Worm (Caenorhabditis elegans) whole organism, L1 larva: ENCODE data around the gene ZK1128.7.
A peak's percentile ranks its signal among the peaks of the same experiment; 100 is the strongest.

Experiments
- C16A3.4 ChIP-seq: fragments of 150-350 bp; optimal IDR thresholded peaks from 2 replicates; lab custom pipeline; 2014; ENCODE audit warnings: missing biosample characterization, missing genetic modification characterization
- C34B4.2 ChIP-seq: sonication (generic microtip); optimal IDR thresholded peaks from 2 replicates; lab custom pipeline; 2017; ENCODE audit warnings: mild to moderate bottlenecking, missing genetic modification characterization, missing compliant biosample characterization
- ama-1 ChIP-seq: fragments of 150-350 bp; optimal IDR thresholded peaks from 2 replicates; lab custom pipeline; 2014
- blmp-1 ChIP-seq: fragments of 150-350 bp; optimal IDR thresholded peaks from 2 replicates; lab custom pipeline; 2014; ENCODE audit warnings: missing biosample characterization, missing genetic modification characterization
- ceh-88 ChIP-seq: fragments of 200-800 bp; sonication (Bioruptor generic); IDR thresholded peaks from 2 replicates; pipeline ENCODE4 v1.3.6; 2022; ENCODE audit warnings: missing genetic modification characterization, missing compliant biosample characterization
- ces-1 ChIP-seq: fragments of 150-350 bp; optimal IDR thresholded peaks from 2 replicates; lab custom pipeline; 2014; ENCODE audit warnings: missing biosample characterization, missing genetic modification reagents, missing genetic modification characterization
- dpl-1 ChIP-seq, 3 experiments: fragments of 150-350 bp in 2 of 3; sonication (generic microtip) in 1 of 3; optimal IDR thresholded peaks; 2 replicates each; lab custom pipeline; 2014 to 2017; ENCODE audit warnings: missing biosample characterization in 3 of 3, missing genetic modification characterization in 3 of 3, missing genetic modification reagents in 3 of 3
- dsc-1 ChIP-seq: sonication (generic microtip); optimal IDR thresholded peaks from 2 replicates; lab custom pipeline; 2016; ENCODE audit warnings: mild to moderate bottlenecking, missing genetic modification characterization, missing compliant biosample characterization
- efl-1 ChIP-seq, 4 experiments: fragments of 150-350 bp; optimal IDR thresholded peaks in 3 of 4; peaks in 1 of 4; 1 replicate in 1 of 4; 2 replicates in 3 of 4; lab custom pipeline; 2014; ENCODE audit warnings: missing biosample characterization in 2 of 4, missing genetic modification characterization in 2 of 4, missing genetic modification reagents in 2 of 4
- efl-3 ChIP-seq: fragments of 200-800 bp; sonication (Bioruptor generic); optimal IDR thresholded peaks from 2 replicates; lab custom pipeline; 2018; ENCODE audit warnings: mild to moderate bottlenecking, missing genetic modification characterization, missing compliant biosample characterization
- egl-27 ChIP-seq, 2 experiments: fragments of 150-350 bp in 1 of 2; sonication (generic microtip); optimal IDR thresholded peaks; 3 replicates each; lab custom pipeline; 2017 to 2018; ENCODE audit warnings: missing biosample characterization in 2 of 2, missing genetic modification characterization in 2 of 2, missing genetic modification reagents in 2 of 2
- fkh-8 ChIP-seq: sonication (generic microtip); optimal IDR thresholded peaks from 2 replicates; lab custom pipeline; 2016; ENCODE audit warnings: mild to moderate bottlenecking, missing genetic modification characterization, missing compliant biosample characterization
- grh-1 ChIP-seq: fragments of 200-800 bp; sonication (Bioruptor generic); IDR thresholded peaks from 2 replicates; pipeline ENCODE4 v1.3.6; 2022; ENCODE audit warnings: missing genetic modification reagents, missing genetic modification characterization, missing compliant biosample characterization
- hlh-17 ChIP-seq: fragments of 200-800 bp; sonication (Bioruptor generic); optimal IDR thresholded peaks from 2 replicates; lab custom pipeline; 2018; ENCODE audit warnings: missing genetic modification characterization, mild to moderate bottlenecking, missing compliant biosample characterization, moderate library complexity, borderline replicate concordance
- hpl-2 ChIP-seq: fragments of 150-350 bp; optimal IDR thresholded peaks from 2 replicates; lab custom pipeline; 2014; ENCODE audit warnings: missing biosample characterization, missing genetic modification reagents, missing genetic modification characterization
- irx-1 ChIP-seq: sonication (generic microtip); optimal IDR thresholded peaks from 2 replicates; lab custom pipeline; 2016; ENCODE audit warnings: missing genetic modification characterization, missing compliant biosample characterization
- jun-1 ChIP-seq: fragments of 150-350 bp; optimal IDR thresholded peaks from 2 replicates; lab custom pipeline; 2014; ENCODE audit warnings: missing biosample characterization, missing genetic modification reagents, missing genetic modification characterization
- lin-13 ChIP-seq: fragments of 150-350 bp; optimal IDR thresholded peaks from 2 replicates; lab custom pipeline; 2014; ENCODE audit warnings: missing biosample characterization, missing genetic modification reagents, missing genetic modification characterization
- lin-14 ChIP-seq: fragments of 200-800 bp; sonication (Bioruptor generic); optimal IDR thresholded peaks from 2 replicates; lab custom pipeline; 2018; ENCODE audit warnings: mild to moderate bottlenecking, missing genetic modification characterization, moderate library complexity, missing compliant biosample characterization
- lin-35 ChIP-seq, 2 experiments: fragments of 150-350 bp; optimal IDR thresholded peaks; 2 replicates each; lab custom pipeline; 2014; ENCODE audit warnings: missing biosample characterization in 2 of 2, missing genetic modification characterization in 2 of 2, missing genetic modification reagents in 2 of 2
- lin-39 ChIP-seq: fragments of 150-350 bp; optimal IDR thresholded peaks from 2 replicates; lab custom pipeline; 2014; ENCODE audit warnings: missing biosample characterization, missing genetic modification reagents, missing genetic modification characterization
- lsy-2 ChIP-seq, 2 experiments: fragments of 150-350 bp; optimal IDR thresholded peaks; 2 replicates each; lab custom pipeline; 2014; ENCODE audit warnings: missing biosample characterization in 2 of 2, missing genetic modification characterization in 2 of 2
- mep-1 ChIP-seq: fragments of 150-350 bp; optimal IDR thresholded peaks from 2 replicates; lab custom pipeline; 2014; ENCODE audit warnings: missing biosample characterization, missing genetic modification characterization
- nhr-11 ChIP-seq: fragments of 150-350 bp; optimal IDR thresholded peaks from 2 replicates; lab custom pipeline; 2014; ENCODE audit warnings: missing biosample characterization, missing genetic modification characterization
- nhr-20 ChIP-seq: sonication (generic microtip); optimal IDR thresholded peaks from 2 replicates; lab custom pipeline; 2016; ENCODE audit warnings: mild to moderate bottlenecking, missing genetic modification characterization, missing compliant biosample characterization
- nhr-237 ChIP-seq: fragments of 150-350 bp; optimal IDR thresholded peaks from 2 replicates; lab custom pipeline; 2014; ENCODE audit warnings: missing biosample characterization, missing genetic modification characterization
- nhr-28 ChIP-seq: fragments of 150-350 bp; optimal IDR thresholded peaks from 2 replicates; lab custom pipeline; 2014; ENCODE audit warnings: missing biosample characterization, missing genetic modification characterization
- nhr-47 ChIP-seq: sonication (generic microtip); optimal IDR thresholded peaks from 2 replicates; lab custom pipeline; 2016; ENCODE audit warnings: mild to moderate bottlenecking, missing genetic modification characterization, moderate library complexity, missing compliant biosample characterization
- nhr-71 ChIP-seq: sonication (generic microtip); optimal IDR thresholded peaks from 2 replicates; lab custom pipeline; 2016; ENCODE audit warnings: mild to moderate bottlenecking, missing genetic modification characterization, moderate library complexity, missing compliant biosample characterization
- nhr-76 ChIP-seq: sonication (generic microtip); optimal IDR thresholded peaks from 2 replicates; lab custom pipeline; 2017; ENCODE audit warnings: missing biosample characterization, missing genetic modification characterization
- nhr-85 ChIP-seq: sonication (generic microtip); peaks from one replicate; lab custom pipeline; 2016; ENCODE audit warnings: missing genetic modification characterization, inconsistent platforms, missing compliant biosample characterization
- nhr-90 ChIP-seq: sonication (generic microtip); optimal IDR thresholded peaks from 2 replicates; lab custom pipeline; 2016; ENCODE audit warnings: mild to moderate bottlenecking, missing genetic modification characterization, missing compliant biosample characterization; ENCODE audit not compliant: poor library complexity
- pqm-1 ChIP-seq: sonication (generic microtip); optimal IDR thresholded peaks from 3 replicates; lab custom pipeline; 2017; ENCODE audit warnings: missing biosample characterization, missing genetic modification characterization
- rnt-1 ChIP-seq: sonication (generic microtip); optimal IDR thresholded peaks from 2 replicates; lab custom pipeline; 2016; ENCODE audit warnings: mild to moderate bottlenecking, missing genetic modification characterization, moderate library complexity, missing compliant biosample characterization
- skn-1 ChIP-seq: fragments of 150-350 bp; optimal IDR thresholded peaks from 2 replicates; lab custom pipeline; 2014; ENCODE audit warnings: missing biosample characterization, missing genetic modification characterization
- snpc-4 ChIP-seq: fragments of 150-350 bp; optimal IDR thresholded peaks from 2 replicates; lab custom pipeline; 2014; ENCODE audit warnings: missing biosample characterization, missing genetic modification characterization
- snu-23 ChIP-seq: sonication (generic microtip); optimal IDR thresholded peaks from 2 replicates; lab custom pipeline; 2016; ENCODE audit warnings: missing genetic modification characterization, missing compliant biosample characterization
- swsn-7 ChIP-seq: sonication (generic microtip); optimal IDR thresholded peaks from 2 replicates; lab custom pipeline; 2016; ENCODE audit warnings: missing genetic modification characterization, missing compliant biosample characterization
- tbx-2 ChIP-seq: sonication (generic microtip); optimal IDR thresholded peaks from 2 replicates; lab custom pipeline; 2016; ENCODE audit warnings: missing genetic modification characterization, missing compliant biosample characterization
- unc-62 ChIP-seq: fragments of 150-350 bp; optimal IDR thresholded peaks from 2 replicates; lab custom pipeline; 2014; ENCODE audit warnings: missing biosample characterization, missing genetic modification reagents, missing genetic modification characterization
- unc-86 ChIP-seq: sonication (generic microtip); optimal IDR thresholded peaks from 2 replicates; lab custom pipeline; 2016; ENCODE audit warnings: missing genetic modification characterization, missing compliant biosample characterization
- vab-15 ChIP-seq: sonication (generic microtip); optimal IDR thresholded peaks from 2 replicates; lab custom pipeline; 2017; ENCODE audit warnings: missing genotype, mild to moderate bottlenecking, missing genetic modification characterization, missing compliant biosample characterization
- xbp-1 ChIP-seq: sonication (generic microtip); optimal IDR thresholded peaks from 2 replicates; lab custom pipeline; 2016; ENCODE audit warnings: missing genetic modification characterization, missing compliant biosample characterization
- zag-1 ChIP-seq: fragments of 150-350 bp; optimal IDR thresholded peaks from 2 replicates; lab custom pipeline; 2014; ENCODE audit warnings: missing biosample characterization, missing genetic modification characterization
- zip-4 ChIP-seq: fragments of 200-800 bp; sonication (Bioruptor generic); optimal IDR thresholded peaks from 2 replicates; lab custom pipeline; 2018; ENCODE audit warnings: mild to moderate bottlenecking, missing genetic modification characterization, moderate library complexity, missing compliant biosample characterization
- ztf-11 ChIP-seq, 2 experiments: sonication (generic microtip); optimal IDR thresholded peaks; 2 replicates each; lab custom pipeline; 2016 to 2017; ENCODE audit warnings: missing genetic modification characterization in 2 of 2, missing biosample characterization in 1 of 2, missing compliant biosample characterization in 1 of 2
- ztf-4 ChIP-seq: fragments of 150-350 bp; optimal IDR thresholded peaks from 2 replicates; lab custom pipeline; 2014; ENCODE audit warnings: missing biosample characterization, missing genetic modification characterization

Gene ZK1128.7

ce11 chrIII:10094538-10094937, 42.3 kb upstream of the ZK1128.7 start:
- TF ChIP-seq lin-13 (GFP tag; lab: Kevin White, UChicago) (no peak), skn-1 (tag; lab: Kevin White, UChicago) (no peak), nhr-90 (tag; lab: Kevin White, UChicago) (peak; percentile 37), rnt-1 (tag; lab: Kevin White, UChicago) (peak; percentile 33), C16A3.4 (tag; lab: Kevin White, UChicago) (no peak), ces-1 (no peak), nhr-85 (tag; lab: Kevin White, UChicago) (peak; percentile 80), nhr-47 (tag; lab: Kevin White, UChicago) (peak; percentile 21), ceh-88 (GFP tag; lab: Robert Waterston, UW) (no peak), vab-15 (tag; lab: Kevin White, UChicago) (no peak), irx-1 (no peak), ztf-11 (tag; optimal IDR thresholded peaks at IDR 0.05; lab: Kevin White, UChicago) (peak in 1 of 2 experiments; percentile 62), hlh-17 (GFP tag; lab: Kevin White, UChicago) (no peak), efl-3 (no peak), zip-4 (GFP tag; lab: Kevin White, UChicago) (no peak), tbx-2 (tag; lab: Kevin White, UChicago) (no peak), lin-14 (peak; percentile 60), nhr-71 (tag; lab: Kevin White, UChicago) (peak; percentile 36), blmp-1 (tag; lab: Kevin White, UChicago) (peak; percentile 43), dpl-1 (GFP tag; optimal IDR thresholded peaks at IDR 0.05; lab: Kevin White, UChicago) (peak in 1 of 3 experiments; percentile 11), dsc-1 (tag; lab: Kevin White, UChicago) (peak; percentile 32), unc-86 (tag; lab: Kevin White, UChicago) (no peak), grh-1 (GFP tag; lab: Robert Waterston, UW) (no peak), snu-23 (peak; percentile 56), nhr-28 (tag; lab: Kevin White, UChicago) (no peak), unc-62 (no peak), swsn-7 (tag; lab: Kevin White, UChicago) (peak; percentile 21), mep-1 (peak; percentile 22), nhr-20 (tag; lab: Kevin White, UChicago) (peak; percentile 23), efl-1 (optimal IDR thresholded peaks at IDR 0.05; lab: Kevin White, UChicago) (peak in 1 of 2 experiments; percentile 6), efl-1 (GFP tag; optimal IDR thresholded peaks at IDR 0.05 in 1 of 2; lab: Kevin White, UChicago) (peak in 1 of 2 experiments; percentile 83)

- peak in 1 of 2 experiments; percentile 49 for TF ChIP-seq lsy-2 (tag; optimal IDR thresholded peaks at IDR 0.05; lab: Kevin White, UChicago)
- no peak for TF ChIP-seq ztf-4 (tag; lab: Kevin White, UChicago)
- peak; percentile 8 for TF ChIP-seq blmp-1 (tag; lab: Kevin White, UChicago)
- TF ChIP-seq lin-35 (GFP tag; optimal IDR thresholded peaks at IDR 0.05; lab: Kevin White, UChicago): peak in 1 of 2 experiments; percentile 6
- no peak for TF ChIP-seq irx-1
- TF ChIP-seq, all 84 proteins: peak for 3
These were observed 41.4 kb upstream of the ZK1128.7 start for ce11 chrIII:10095377-10095776.

ce11 chrIII:10096525-10096972, 40.3 kb upstream of the ZK1128.7 start:
- TF ChIP-seq pqm-1 (tag; lab: Kevin White, UChicago) (no peak), vab-15 (tag; lab: Kevin White, UChicago) (no peak), xbp-1 (peak; percentile 80), ama-1 (lab: Kevin White, UChicago) (peak; percentile 53), nhr-76 (tag; lab: Kevin White, UChicago) (no peak), egl-27 (tag; optimal IDR thresholded peaks at IDR 0.05; lab: Kevin White, UChicago) (peak; percentile 65 to 85), tbx-2 (tag; lab: Kevin White, UChicago) (peak; percentile 94), dpl-1 (GFP tag; optimal IDR thresholded peaks at IDR 0.05; lab: Kevin White, UChicago) (peak; percentile 73 to 76 (median 73)), efl-3 (no peak), hpl-2 (GFP tag; lab: Kevin White, UChicago) (no peak), ztf-4 (tag; lab: Kevin White, UChicago) (peak; percentile 54), irx-1 (peak; percentile 79), nhr-11 (tag; lab: Kevin White, UChicago) (peak; percentile 87), mep-1 (peak; percentile 83), lin-39 (tag; lab: Kevin White, UChicago) (peak; percentile 71), snu-23 (peak; percentile 95), fkh-8 (peak; percentile 91), nhr-237 (peak; percentile 78), zag-1 (tag; lab: Kevin White, UChicago) (peak; percentile 28), lin-35 (GFP tag; optimal IDR thresholded peaks at IDR 0.05; lab: Kevin White, UChicago) (peak; percentile 80), lsy-2 (tag; optimal IDR thresholded peaks at IDR 0.05; lab: Kevin White, UChicago) (peak; percentile 90 to 94), swsn-7 (tag; lab: Kevin White, UChicago) (peak; percentile 93), C16A3.4 (tag; lab: Kevin White, UChicago) (no peak), unc-62 (no peak), ztf-11 (tag; optimal IDR thresholded peaks at IDR 0.05; lab: Kevin White, UChicago) (peak in 1 of 2 experiments; percentile 54), C34B4.2 (tag; lab: Kevin White, UChicago) (no peak), jun-1 (tag; lab: Kevin White, UChicago) (peak; percentile 90), snpc-4 (tag; lab: Kevin White, UChicago) (peak; percentile 77)
